Fruit fly (Drosophila melanogaster) whole organism: ENCODE measurements around the gene Rab14.

Experiments
- Dll ChIP-seq: fragments of >200 bp; optimal IDR thresholded peaks from 2 replicates; lab custom pipeline; 2017
- pan ChIP-seq: fragments of >200 bp; optimal IDR thresholded peaks from 2 replicates; lab custom pipeline; 2017
- psq ChIP-seq: fragments of >200 bp; optimal IDR thresholded peaks from 2 replicates; lab custom pipeline; 2017
- usp ChIP-seq: fragments of >200 bp; optimal IDR thresholded peaks from 2 replicates; lab custom pipeline; 2017; ENCODE audit warnings: missing biosample characterization, missing genetic modification characterization, mixed read lengths

dm6 chr2L:14403568-14403967 lies 48.6 kb downstream of the Rab14 start:
- no peak for TF ChIP-seq pan (lab: Kevin White, UChicago)
- TF ChIP-seq psq (lab: Kevin White, UChicago): no peak
- no peak for TF ChIP-seq usp (GFP tag; lab: Kevin White, UChicago)
- no peak for TF ChIP-seq Dll (lab: Kevin White, UChicago)
